Worm (Caenorhabditis elegans) whole organism, L4 larva: ENCODE data around the gene spt-5.
A peak's percentile ranks its signal among the peaks of the same experiment; 100 is the strongest.

ENCODE experiments used
- gei-8 ChIP-seq: fragments of 200-800 bp; sonication (Bioruptor generic); optimal IDR thresholded peaks from 2 replicates; lab custom pipeline; 2018; ENCODE audit warnings: mild to moderate bottlenecking, missing genetic modification characterization, missing compliant biosample characterization
- hlh-30 ChIP-seq: sonication (generic microtip); optimal IDR thresholded peaks from 2 replicates; lab custom pipeline; 2017; ENCODE audit warnings: antibody characterized with exemption, mild to moderate bottlenecking, missing genetic modification characterization, missing compliant biosample characterization; ENCODE audit not compliant: insufficient read depth

DNA sequence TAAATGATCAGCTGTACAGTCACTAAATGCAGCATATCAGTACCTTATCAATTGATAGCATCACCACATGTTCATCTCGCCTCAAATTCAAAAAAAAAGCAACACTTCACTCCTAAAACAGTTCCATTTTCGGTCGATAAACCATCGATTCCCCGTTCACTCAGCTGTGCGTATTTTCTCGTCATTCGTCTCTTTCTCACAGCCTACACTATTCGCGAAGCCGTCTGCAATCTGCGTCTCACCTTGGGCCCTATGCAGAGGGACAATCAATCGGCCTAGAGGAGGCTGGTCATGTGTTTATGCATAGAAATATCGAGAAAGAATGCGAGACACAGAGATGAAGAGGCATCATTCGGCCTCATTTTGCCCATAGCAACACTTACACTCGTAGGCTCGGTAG, 18.9 kb upstream of the spt-5 start:
- TF ChIP-seq gei-8 (GFP tag; lab: Kevin White, UChicago) (peak; percentile 83), hlh-30 (tag; lab: Kevin White, UChicago) (peak; percentile 98)
